Worm (Caenorhabditis elegans): ENCODE results near the gene F44F4.3.

DNA sequence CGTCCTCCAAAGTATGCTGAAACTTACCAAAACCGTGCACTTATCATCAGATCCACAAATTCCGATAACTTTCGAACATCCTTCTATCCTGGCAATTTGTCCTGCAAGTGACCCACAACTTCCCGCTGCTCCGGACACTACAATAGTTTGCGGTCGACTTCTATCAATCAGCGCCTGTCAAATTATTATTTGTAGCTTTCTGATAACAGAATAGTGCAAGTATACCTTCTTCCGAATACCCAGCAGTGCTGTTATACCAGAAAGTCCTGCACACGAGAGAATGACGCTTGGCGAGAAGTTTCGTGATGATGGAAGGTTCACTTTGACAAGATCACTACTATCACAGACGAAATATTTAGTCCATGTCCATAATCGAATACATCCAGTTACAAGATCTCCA, 26.4 kb downstream of the F44F4.3 start:
- TF ChIP-seq hlh-30 (tag; optimal IDR thresholded peaks at IDR 0.05; ENCODE audit: insufficient read depth) (no peak), ZK546.5 (tag; optimal IDR thresholded peaks at IDR 0.05) (no peak)
